Worm (Caenorhabditis elegans) whole organism, L3 larva: ENCODE measurements around the gene C17H11.2.

Experiments used
- R02D3.7 ChIP-seq: fragments of 150-350 bp; optimal IDR thresholded peaks from 2 replicates; lab custom pipeline; 2014; ENCODE audit warnings: missing biosample characterization, missing genetic modification characterization
- aly-2 ChIP-seq: fragments of 150-350 bp; optimal IDR thresholded peaks from 2 replicates; lab custom pipeline; 2014; ENCODE audit warnings: missing biosample characterization, missing genetic modification characterization
- ceh-16 ChIP-seq: sonication (generic microtip); optimal IDR thresholded peaks from 2 replicates; lab custom pipeline; 2017; ENCODE audit warnings: missing biosample characterization, missing genetic modification characterization
- ceh-28 ChIP-seq: fragments of 150-350 bp; optimal IDR thresholded peaks from 2 replicates; lab custom pipeline; 2014; ENCODE audit warnings: missing biosample characterization, missing genetic modification reagents, missing genetic modification characterization
- ceh-82 ChIP-seq: fragments of 150-350 bp; optimal IDR thresholded peaks from 2 replicates; lab custom pipeline; 2014; ENCODE audit warnings: missing biosample characterization, missing genetic modification characterization
- ceh-9 ChIP-seq: sonication (generic microtip); optimal IDR thresholded peaks from 2 replicates; lab custom pipeline; 2018; ENCODE audit warnings: missing biosample characterization, missing genetic modification characterization
- daf-12 ChIP-seq: fragments of 150-350 bp; optimal IDR thresholded peaks from 2 replicates; lab custom pipeline; 2014; ENCODE audit warnings: missing biosample characterization, missing genetic modification reagents, missing genetic modification characterization
- egl-27 ChIP-seq: sonication (generic microtip); optimal IDR thresholded peaks from 4 replicates; lab custom pipeline; 2017; ENCODE audit warnings: missing biosample characterization, missing genetic modification reagents, missing genetic modification characterization
- elt-2 ChIP-seq: sonication (generic microtip); optimal IDR thresholded peaks from 2 replicates; lab custom pipeline; 2016; ENCODE audit warnings: missing genetic modification reagents, mild to moderate bottlenecking, missing genetic modification characterization, missing compliant biosample characterization
- eor-1 ChIP-seq, 2 experiments: fragments of 150-350 bp; optimal IDR thresholded peaks; 2 replicates each; lab custom pipeline; 2014 to 2018; ENCODE audit warnings: missing biosample characterization in 2 of 2, missing genetic modification characterization in 2 of 2
- fkh-10 ChIP-seq: sonication (generic microtip); optimal IDR thresholded peaks from 2 replicates; lab custom pipeline; 2017; ENCODE audit warnings: missing biosample characterization, missing genetic modification reagents, missing genetic modification characterization
- fkh-2 ChIP-seq: fragments of 150-350 bp; optimal IDR thresholded peaks from 2 replicates; lab custom pipeline; 2014; ENCODE audit warnings: missing biosample characterization, missing genetic modification reagents, missing genetic modification characterization
- fos-1 ChIP-seq: fragments of 150-350 bp; optimal IDR thresholded peaks from 2 replicates; lab custom pipeline; 2014; ENCODE audit warnings: missing biosample characterization, missing genetic modification characterization
- hmg-11 ChIP-seq: sonication (generic microtip); optimal IDR thresholded peaks from 2 replicates; lab custom pipeline; 2016; ENCODE audit warnings: missing genetic modification characterization, missing compliant biosample characterization
- jun-1 ChIP-seq: fragments of 150-350 bp; optimal IDR thresholded peaks from 2 replicates; lab custom pipeline; 2014; ENCODE audit warnings: missing biosample characterization, missing genetic modification reagents, missing genetic modification characterization
- lin-15B ChIP-seq: fragments of 150-350 bp; optimal IDR thresholded peaks from 2 replicates; lab custom pipeline; 2014; ENCODE audit warnings: missing biosample characterization, missing genetic modification characterization
- lin-39 ChIP-seq: fragments of 150-350 bp; optimal IDR thresholded peaks from 2 replicates; lab custom pipeline; 2018; ENCODE audit warnings: missing biosample characterization, missing genetic modification reagents, missing genetic modification characterization
- mdl-1 ChIP-seq: fragments of 150-350 bp; optimal IDR thresholded peaks from 2 replicates; lab custom pipeline; 2014; ENCODE audit warnings: missing biosample characterization, missing genetic modification characterization
- nfya-1 ChIP-seq: sonication (generic microtip); optimal IDR thresholded peaks from 2 replicates; lab custom pipeline; 2017; ENCODE audit warnings: missing genetic modification characterization, mild to moderate bottlenecking, missing compliant biosample characterization, antibody characterized with exemption, moderate library complexity; ENCODE audit not compliant: insufficient read depth
- nhr-12 ChIP-seq: fragments of 150-350 bp; optimal IDR thresholded peaks from 2 replicates; lab custom pipeline; 2014; ENCODE audit warnings: missing biosample characterization, missing genetic modification characterization
- nhr-23 ChIP-seq: fragments of 150-350 bp; optimal IDR thresholded peaks from 2 replicates; lab custom pipeline; 2014; ENCODE audit warnings: missing biosample characterization, missing genetic modification reagents, missing genetic modification characterization
- nhr-237 ChIP-seq: fragments of 150-350 bp; optimal IDR thresholded peaks from 2 replicates; lab custom pipeline; 2014; ENCODE audit warnings: missing biosample characterization, missing genetic modification characterization
- nhr-25 ChIP-seq: sonication (generic microtip); optimal IDR thresholded peaks from 2 replicates; lab custom pipeline; 2017; ENCODE audit warnings: missing biosample characterization, missing genetic modification characterization
- nhr-43 ChIP-seq: sonication (generic microtip); optimal IDR thresholded peaks from 2 replicates; lab custom pipeline; 2016; ENCODE audit warnings: mild to moderate bottlenecking, missing genetic modification characterization, missing compliant biosample characterization; ENCODE audit not compliant: poor library complexity, severe bottlenecking
- nhr-67 ChIP-seq: fragments of 150-350 bp; optimal IDR thresholded peaks from 2 replicates; lab custom pipeline; 2014; ENCODE audit warnings: missing biosample characterization, missing genetic modification characterization
- nhr-76 ChIP-seq: fragments of 150-350 bp; sonication (generic microtip); optimal IDR thresholded peaks from 5 replicates; lab custom pipeline; 2014; ENCODE audit warnings: missing biosample characterization, missing genetic modification characterization
- pha-4 ChIP-seq: fragments of 150-350 bp; optimal IDR thresholded peaks from 2 replicates; lab custom pipeline; 2014; ENCODE audit warnings: missing biosample characterization, missing genetic modification reagents, missing genetic modification characterization
- pqm-1 ChIP-seq: fragments of 150-350 bp; optimal IDR thresholded peaks from 2 replicates; lab custom pipeline; 2017; ENCODE audit warnings: missing biosample characterization, missing genetic modification characterization, inconsistent platforms
- sea-2 ChIP-seq: fragments of 150-350 bp; sonication (generic microtip); optimal IDR thresholded peaks from 4 replicates; lab custom pipeline; 2014; ENCODE audit warnings: missing biosample characterization, missing genetic modification reagents, missing genetic modification characterization
- skn-1 ChIP-seq: fragments of 150-350 bp; optimal IDR thresholded peaks from 2 replicates; lab custom pipeline; 2014; ENCODE audit warnings: missing biosample characterization, missing genetic modification characterization
- tbx-2 ChIP-seq: sonication (generic microtip); optimal IDR thresholded peaks from 2 replicates; lab custom pipeline; 2016; ENCODE audit warnings: mild to moderate bottlenecking, missing genetic modification characterization, missing compliant biosample characterization
- unc-39 ChIP-seq: sonication (generic microtip); optimal IDR thresholded peaks from 4 replicates; lab custom pipeline; 2017; ENCODE audit warnings: missing biosample characterization, missing genetic modification characterization
- unc-62 ChIP-seq: fragments of 150-350 bp; sonication (generic microtip); optimal IDR thresholded peaks from 4 replicates; lab custom pipeline; 2014; ENCODE audit warnings: missing biosample characterization, missing genetic modification reagents, missing genetic modification characterization
- zag-1 ChIP-seq: fragments of 150-350 bp; optimal IDR thresholded peaks from 2 replicates; lab custom pipeline; 2014; ENCODE audit warnings: missing biosample characterization, missing genetic modification characterization

The C17H11.2 gene

DNA sequence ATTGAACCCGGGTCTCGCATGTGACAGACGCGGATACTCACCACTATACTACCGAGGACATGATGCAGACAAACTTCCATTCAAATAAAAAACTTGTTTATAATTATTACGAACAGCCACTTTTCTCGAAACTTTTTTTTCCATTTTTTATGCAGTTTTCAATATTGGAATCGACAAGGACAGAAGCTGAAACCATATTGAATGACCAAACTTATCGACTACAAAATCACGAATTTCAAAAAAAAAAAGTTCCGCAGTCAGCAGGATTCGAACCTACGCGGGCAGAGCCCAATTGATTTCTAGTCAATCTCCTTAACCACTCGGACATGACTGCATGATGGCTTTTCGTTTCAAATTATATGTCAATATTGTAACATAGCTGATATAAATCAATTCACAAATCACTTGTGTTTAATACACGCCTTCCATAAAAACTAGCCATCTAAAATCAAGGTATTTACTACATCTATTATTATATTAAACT, 17.1 kb upstream of the C17H11.2 start:
- peak; percentile 2 for TF ChIP-seq elt-2 (tag; lab: Kevin White, UChicago)

DNA sequence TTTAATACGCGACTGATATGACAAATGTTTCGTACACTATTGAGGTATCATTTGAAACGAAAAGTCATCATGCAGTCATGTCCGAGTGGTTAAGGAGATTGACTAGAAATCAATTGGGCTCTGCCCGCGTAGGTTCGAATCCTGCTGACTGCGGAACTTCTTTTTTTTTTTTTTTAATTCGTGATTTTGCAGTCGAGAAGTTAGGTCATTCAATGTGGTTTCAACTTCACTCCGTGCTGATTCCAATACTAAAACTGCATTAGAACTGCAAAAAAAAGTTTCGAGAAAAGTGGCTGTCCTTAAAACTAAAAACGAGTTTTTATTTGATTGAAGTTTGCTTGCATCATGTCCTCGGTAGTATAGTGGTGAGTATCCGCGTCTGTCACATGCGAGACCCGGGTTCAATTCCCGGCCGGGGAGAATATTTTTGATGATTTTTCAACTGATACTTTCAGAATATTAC, 15.3 kb upstream of the C17H11.2 start:
- TF ChIP-seq nfya-1 (tag; lab: Kevin White, UChicago) (peak; percentile 7), hmg-11 (peak; percentile 35), ceh-28 (peak; percentile 1), nhr-43 (tag; lab: Kevin White, UChicago) (peak; percentile 11), pqm-1 (peak; percentile 36), elt-2 (tag; lab: Kevin White, UChicago) (peak; percentile 32), pha-4 (tag; lab: Kevin White, UChicago) (peak; percentile 5)

DNA sequence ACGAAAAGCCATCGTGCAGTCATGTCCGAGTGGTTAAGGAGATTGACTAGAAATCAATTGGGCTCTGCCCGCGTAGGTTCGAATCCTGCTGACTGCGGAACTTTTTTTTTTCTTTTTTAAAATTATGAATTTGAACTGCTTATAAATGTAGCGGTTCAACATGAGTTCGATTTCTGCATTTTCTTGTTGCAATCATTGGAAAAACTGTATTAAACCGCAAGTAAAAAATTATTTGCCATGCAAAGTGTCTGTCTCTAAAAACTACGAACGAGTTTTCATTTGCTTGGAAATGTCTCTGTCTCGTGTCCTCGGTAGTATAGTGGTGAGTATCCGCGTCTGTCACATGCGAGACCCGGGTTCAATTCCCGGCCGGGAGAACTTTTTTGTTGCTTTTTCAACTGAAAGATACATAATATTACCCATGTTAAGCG, 14.3 kb upstream of the C17H11.2 start:
- TF ChIP-seq pha-4 (tag; lab: Kevin White, UChicago) (peak; percentile 49), nhr-23 (tag; lab: Kevin White, UChicago) (peak; percentile 20), elt-2 (tag; lab: Kevin White, UChicago) (peak; percentile 12), lin-15B (tag; lab: Kevin White, UChicago) (peak; percentile 1), nfya-1 (tag; lab: Kevin White, UChicago) (peak; percentile 32), lin-39 (tag; lab: Kevin White, UChicago) (peak; percentile 11)

ce11 chrX:8155969-8156368, 13.8 kb upstream of the C17H11.2 start:
- TF ChIP-seq tbx-2 (tag; lab: Kevin White, UChicago) = no peak
- peak; percentile 51 for TF ChIP-seq nhr-43 (tag; lab: Kevin White, UChicago)

DNA sequence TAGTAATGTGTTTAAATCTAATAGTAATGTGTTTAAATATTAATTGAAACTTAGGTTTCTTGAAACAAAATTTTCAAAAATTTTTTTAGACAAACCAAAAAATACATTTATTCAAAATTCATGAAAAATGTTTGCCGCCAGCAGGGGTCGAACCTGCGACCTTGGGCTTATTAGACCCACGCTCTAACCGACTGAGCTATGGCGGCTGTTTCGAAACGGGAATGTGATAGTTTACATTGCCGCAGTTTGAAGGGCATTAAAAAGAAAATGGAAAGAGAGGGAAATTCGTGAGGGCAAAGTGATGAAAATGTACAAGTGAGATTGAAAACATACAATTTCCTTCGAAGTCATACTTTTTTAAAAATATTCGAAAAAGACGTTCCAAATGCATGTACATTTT, 13.2 kb upstream of the C17H11.2 start:
- TF ChIP-seq ceh-9 (tag; lab: Kevin White, UChicago) (no peak), nhr-23 (tag; lab: Kevin White, UChicago) (no peak), fkh-2 (tag; lab: Kevin White, UChicago) (no peak), fkh-10 (GFP tag; lab: Kevin White, UChicago) (no peak), pqm-1 (peak; percentile 20), nhr-237 (tag; lab: Kevin White, UChicago) (no peak), ceh-82 (no peak), mdl-1 (tag; lab: Kevin White, UChicago) (no peak), jun-1 (no peak), egl-27 (peak; percentile 21), pha-4 (tag; lab: Kevin White, UChicago) (peak; percentile 32), eor-1 (tag; optimal IDR thresholded peaks at IDR 0.05; lab: Kevin White, UChicago) (no peak), nhr-25 (peak; percentile 61), nfya-1 (tag; lab: Kevin White, UChicago) (peak; percentile 38), nhr-67 (tag; lab: Kevin White, UChicago) (no peak), elt-2 (tag; lab: Kevin White, UChicago) (peak; percentile 19), hmg-11 (peak; percentile 55), sea-2 (GFP tag; lab: Kevin White, UChicago) (no peak), nhr-43 (tag; lab: Kevin White, UChicago) (peak; percentile 40), aly-2 (tag; lab: Kevin White, UChicago) (no peak), ceh-16 (tag; lab: Kevin White, UChicago) (no peak), daf-12 (tag; lab: Kevin White, UChicago) (no peak), ceh-28 (no peak), fos-1 (tag; lab: Kevin White, UChicago) (no peak), unc-39 (tag; lab: Kevin White, UChicago) (no peak), lin-39 (tag; lab: Kevin White, UChicago) (no peak), nhr-76 (tag; lab: Kevin White, UChicago) (no peak), R02D3.7 (tag; lab: Kevin White, UChicago) (no peak), skn-1 (tag; lab: Kevin White, UChicago) (no peak), unc-62 (GFP tag; lab: Kevin White, UChicago) (no peak), nhr-12 (tag; lab: Kevin White, UChicago) (no peak), zag-1 (tag; lab: Kevin White, UChicago) (no peak)
